Fruit fly (Drosophila melanogaster): ENCODE measurements around the gene CG9121.

- TF ChIP-seq CG8478 (optimal IDR thresholded peaks at IDR 0.05): no peak
- TF ChIP-seq CTCF (optimal IDR thresholded peaks at IDR 0.05): no peak
These were observed 43.0 kb upstream of the CG9121 start, which contains the start of gene CG5828 for dm6 chr2L:5093772-5094350.
